Worm (Caenorhabditis elegans) whole organism, L4/young adult: ENCODE results near the gene ZK380.4.

Experiments used
- W03F9.2 ChIP-seq: fragments of 150-350 bp; optimal IDR thresholded peaks from 2 replicates; lab custom pipeline; 2014; ENCODE audit warnings: missing biosample characterization, missing genetic modification characterization
- dao-5 ChIP-seq: sonication (generic microtip); optimal IDR thresholded peaks from 2 replicates; lab custom pipeline; 2016; ENCODE audit warnings: missing genotype, missing genetic modification characterization, moderate library complexity, missing compliant biosample characterization

DNA sequence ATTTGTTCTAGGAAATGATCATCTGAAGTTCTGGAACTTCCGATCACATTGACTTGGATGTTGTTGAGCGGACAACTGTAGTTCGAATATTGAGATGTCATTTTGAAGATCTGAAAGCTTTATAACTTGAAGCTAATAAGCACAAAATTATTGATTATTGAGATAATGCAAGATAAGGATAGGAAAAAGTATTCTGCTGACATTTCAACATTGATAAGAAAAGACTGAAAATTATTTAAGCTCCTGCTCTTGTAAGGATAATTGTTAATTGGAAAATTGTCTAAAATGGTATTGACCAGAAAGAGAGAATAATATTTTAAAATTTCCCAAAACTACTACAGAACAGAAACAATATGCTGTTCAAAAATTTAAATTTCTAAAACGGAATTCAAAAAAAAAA, 22.3 kb upstream of the ZK380.4 start, which contains the start of gene tbx-31:
- no peak for TF ChIP-seq dao-5 (tag; lab: Kevin White, UChicago)
- no peak for TF ChIP-seq W03F9.2
